Worm (Caenorhabditis elegans) whole organism, L4/young adult: ENCODE data around the gene C04G2.10.

Source experiments
- W03F9.2 ChIP-seq: fragments of 150-350 bp; optimal IDR thresholded peaks from 2 replicates; lab custom pipeline; 2014; ENCODE audit warnings: missing biosample characterization, missing genetic modification characterization
- dao-5 ChIP-seq: sonication (generic microtip); optimal IDR thresholded peaks from 2 replicates; lab custom pipeline; 2016; ENCODE audit warnings: missing genotype, missing genetic modification characterization, moderate library complexity, missing compliant biosample characterization
- him-1 ChIP-seq: sonication (generic microtip); optimal IDR thresholded peaks from 2 replicates; lab custom pipeline; 2016; ENCODE audit warnings: missing genotype, missing genetic modification reagents, missing genetic modification characterization, missing compliant biosample characterization

DNA sequence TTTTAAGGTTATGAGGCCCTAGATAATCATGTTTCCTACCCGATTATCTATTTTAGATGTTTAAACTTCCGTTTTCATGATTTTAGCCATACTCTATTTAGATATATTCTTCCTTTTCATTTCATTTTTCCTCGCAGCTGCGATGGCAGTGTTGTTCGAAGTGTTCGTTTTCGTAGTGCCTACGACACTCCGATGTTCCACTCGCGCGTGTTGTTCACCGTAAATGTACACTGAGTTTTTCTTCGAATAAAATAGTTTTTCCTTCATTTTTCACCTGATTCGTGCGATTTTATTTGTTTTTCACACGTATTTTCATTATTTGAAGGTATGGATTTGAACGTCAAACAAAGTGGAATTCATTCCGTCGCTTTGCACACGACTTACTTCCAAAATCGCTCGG lies 18.4 kb upstream of the C04G2.10 start, which contains the start of gene dis-3:
- TF ChIP-seq him-1 (tag; lab: Kevin White, UChicago): no peak
- no peak for TF ChIP-seq dao-5 (tag; lab: Kevin White, UChicago)
- TF ChIP-seq W03F9.2 (tag; lab: Kevin White, UChicago): no peak
